Worm (Caenorhabditis elegans) whole organism, early embryonic: ENCODE results near the gene col-138.

ENCODE experiments used
- B0310.2 ChIP-seq: sonication (generic microtip); optimal IDR thresholded peaks from 2 replicates; lab custom pipeline; 2016; ENCODE audit warnings: mild to moderate bottlenecking, missing genetic modification characterization, missing compliant biosample characterization
- F13C5.2 ChIP-seq: sonication (generic microtip); optimal IDR thresholded peaks from 2 replicates; lab custom pipeline; 2017; ENCODE audit warnings: mild to moderate bottlenecking, missing genetic modification characterization, inconsistent platforms, missing compliant biosample characterization
- aly-1 ChIP-seq: sonication (generic microtip); optimal IDR thresholded peaks from 2 replicates; lab custom pipeline; 2016; ENCODE audit warnings: missing genetic modification characterization, missing compliant biosample characterization
- ama-1 ChIP-seq: fragments of 150-350 bp; optimal IDR thresholded peaks from 2 replicates; lab custom pipeline; 2014
- ceh-13 ChIP-seq: fragments of 200-800 bp; sonication (Bioruptor generic); optimal IDR thresholded peaks from 2 replicates; lab custom pipeline; 2018; ENCODE audit warnings: mild to moderate bottlenecking, missing genetic modification characterization, missing compliant biosample characterization
- ceh-36 ChIP-seq: sonication (generic microtip); optimal IDR thresholded peaks from 2 replicates; lab custom pipeline; 2016; ENCODE audit warnings: missing genetic modification characterization, inconsistent platforms, missing compliant biosample characterization
- ets-7 ChIP-seq: sonication (generic microtip); optimal IDR thresholded peaks from 2 replicates; lab custom pipeline; 2016; ENCODE audit warnings: missing genotype, missing genetic modification characterization, missing compliant biosample characterization
- flt-1 ChIP-seq: fragments of 200-800 bp; sonication (Bioruptor generic); IDR thresholded peaks from 2 replicates; pipeline ENCODE4 v1.3.6; 2022; ENCODE audit warnings: missing genetic modification characterization, missing compliant biosample characterization
- hmbx-1 ChIP-seq: sonication (generic microtip); optimal IDR thresholded peaks from 2 replicates; lab custom pipeline; 2016; ENCODE audit warnings: mild to moderate bottlenecking, missing genetic modification characterization, missing compliant biosample characterization
- hmg-4 ChIP-seq: fragments of 200-800 bp; sonication (Bioruptor generic); optimal IDR thresholded peaks from 2 replicates; lab custom pipeline; 2018; ENCODE audit warnings: mild to moderate bottlenecking, missing genetic modification characterization, missing compliant biosample characterization
- hnd-1 ChIP-seq: sonication (generic microtip); optimal IDR thresholded peaks from 2 replicates; lab custom pipeline; 2016; ENCODE audit warnings: missing genetic modification characterization, missing compliant biosample characterization
- pes-1 ChIP-seq: fragments of 200-800 bp; sonication (Bioruptor generic); IDR thresholded peaks from 2 replicates; pipeline ENCODE4 v1.3.6; 2022; ENCODE audit warnings: missing genetic modification reagents, missing genetic modification characterization, missing compliant biosample characterization
- scrt-1 ChIP-seq: fragments of 200-800 bp; sonication (Bioruptor generic); IDR thresholded peaks from 2 replicates; pipeline ENCODE4 v1.3.6; 2022; ENCODE audit warnings: missing genetic modification characterization, missing compliant biosample characterization
- sea-1 ChIP-seq: fragments of 200-800 bp; sonication (Bioruptor generic); conservative IDR thresholded peaks from 2 replicates; pipeline ENCODE4 v1.3.6; 2022; ENCODE audit warnings: missing genetic modification characterization, missing compliant biosample characterization
- tbx-11 ChIP-seq: fragments of 200-800 bp; sonication (Bioruptor generic); IDR thresholded peaks from 2 replicates; pipeline ENCODE4 v1.3.6; 2022; ENCODE audit warnings: missing genetic modification characterization, missing compliant biosample characterization
- tbx-37 ChIP-seq: fragments of 200-800 bp; sonication (Bioruptor generic); conservative IDR thresholded peaks from 2 replicates; pipeline ENCODE4 v1.3.6; 2022; ENCODE audit warnings: missing genetic modification reagents, missing genetic modification characterization, missing compliant biosample characterization
- tra-4 ChIP-seq: sonication (generic microtip); optimal IDR thresholded peaks from 2 replicates; lab custom pipeline; 2017; ENCODE audit warnings: missing genetic modification characterization, missing compliant biosample characterization

col-138 gene

ce11 chrIV:17207864-17208263 is 24.3 kb upstream of the col-138 start:
- no peak for TF ChIP-seq flt-1 (GFP tag; lab: Robert Waterston, UW)
- no peak for TF ChIP-seq sea-1
- TF ChIP-seq ceh-36 (tag; lab: Kevin White, UChicago) = no peak
- TF ChIP-seq hmbx-1 (tag; lab: Kevin White, UChicago) = no peak
- TF ChIP-seq pes-1 = no peak
- no peak for TF ChIP-seq scrt-1
- no peak for TF ChIP-seq ama-1 (lab: Kevin White, UChicago)
- TF ChIP-seq F13C5.2 = no peak
- no peak for TF ChIP-seq hnd-1 (tag; lab: Kevin White, UChicago)
- no peak for TF ChIP-seq ceh-13
- TF ChIP-seq B0310.2 (tag; lab: Kevin White, UChicago) = no peak
- no peak for TF ChIP-seq hmg-4 (GFP tag; lab: Kevin White, UChicago)
- no peak for TF ChIP-seq tbx-11 (GFP tag; lab: Robert Waterston, UW)
- TF ChIP-seq tra-4 (tag; lab: Kevin White, UChicago) = no peak
- TF ChIP-seq ets-7 (tag; lab: Kevin White, UChicago) = no peak
- no peak for TF ChIP-seq tbx-37 (GFP tag; lab: Robert Waterston, UW)

ce11 chrIV:17206745-17207144 is 23.2 kb upstream of the col-138 start, which contains the start of gene cnnm-1:
TSS of gene cnnm-1 (minus strand) at chrIV:17206845.
- TF ChIP-seq F13C5.2 (no peak), flt-1 (GFP tag; lab: Robert Waterston, UW) (no peak), hmg-4 (GFP tag; lab: Kevin White, UChicago) (no peak), pes-1 (no peak), B0310.2 (tag; lab: Kevin White, UChicago) (no peak), tra-4 (tag; lab: Kevin White, UChicago) (no peak), scrt-1 (no peak), aly-1 (tag; lab: Kevin White, UChicago) (no peak), tbx-37 (GFP tag; lab: Robert Waterston, UW) (no peak), hmbx-1 (tag; lab: Kevin White, UChicago) (no peak), tbx-11 (GFP tag; lab: Robert Waterston, UW) (no peak)

- no peak for TF ChIP-seq hnd-1 (tag; lab: Kevin White, UChicago)
- no peak for TF ChIP-seq pes-1
- TF ChIP-seq ets-7 (tag; lab: Kevin White, UChicago) = no peak
- TF ChIP-seq F13C5.2 = no peak
- TF ChIP-seq tbx-37 (GFP tag; lab: Robert Waterston, UW) = no peak
- TF ChIP-seq ama-1 (lab: Kevin White, UChicago) = no peak
- TF ChIP-seq flt-1 (GFP tag; lab: Robert Waterston, UW) = no peak
- TF ChIP-seq ceh-13 = no peak
- no peak for TF ChIP-seq aly-1 (tag; lab: Kevin White, UChicago)
- no peak for TF ChIP-seq hmbx-1 (tag; lab: Kevin White, UChicago)
- TF ChIP-seq tra-4 (tag; lab: Kevin White, UChicago) = no peak
- TF ChIP-seq ceh-36 (tag; lab: Kevin White, UChicago) = no peak
Measured at ce11 chrIV:17199706-17200105, 16.2 kb upstream of the col-138 start.

- TF ChIP-seq pes-1 (no peak), flt-1 (GFP tag; lab: Robert Waterston, UW) (no peak), scrt-1 (no peak), ama-1 (lab: Kevin White, UChicago) (no peak), aly-1 (tag; lab: Kevin White, UChicago) (no peak), tbx-11 (GFP tag; lab: Robert Waterston, UW) (no peak), ceh-36 (tag; lab: Kevin White, UChicago) (no peak), tbx-37 (GFP tag; lab: Robert Waterston, UW) (no peak), tra-4 (tag; lab: Kevin White, UChicago) (no peak), hmbx-1 (tag; lab: Kevin White, UChicago) (no peak), hmg-4 (GFP tag; lab: Kevin White, UChicago) (no peak), hnd-1 (tag; lab: Kevin White, UChicago) (no peak)
Measured at ce11 chrIV:17193491-17193890, 10.0 kb upstream of the col-138 start.

ce11 chrIV:17191791-17192190 is 8.3 kb upstream of the col-138 start, which contains the start of gene flp-17:
TSS of gene flp-17 (minus strand) at chrIV:17191891.
- TF ChIP-seq tra-4 (tag; lab: Kevin White, UChicago) (no peak), ets-7 (tag; lab: Kevin White, UChicago) (no peak), hnd-1 (tag; lab: Kevin White, UChicago) (no peak), tbx-11 (GFP tag; lab: Robert Waterston, UW) (no peak), pes-1 (no peak), B0310.2 (tag; lab: Kevin White, UChicago) (no peak), scrt-1 (no peak), tbx-37 (GFP tag; lab: Robert Waterston, UW) (no peak), aly-1 (tag; lab: Kevin White, UChicago) (no peak), flt-1 (GFP tag; lab: Robert Waterston, UW) (no peak), hmg-4 (GFP tag; lab: Kevin White, UChicago) (no peak), F13C5.2 (no peak), hmbx-1 (tag; lab: Kevin White, UChicago) (no peak), ama-1 (lab: Kevin White, UChicago) (no peak)

- TF ChIP-seq F13C5.2 = no peak
- TF ChIP-seq aly-1 (tag; lab: Kevin White, UChicago) = no peak
- no peak for TF ChIP-seq ceh-13
- TF ChIP-seq ceh-36 (tag; lab: Kevin White, UChicago) = no peak
- no peak for TF ChIP-seq ama-1 (lab: Kevin White, UChicago)
- no peak for TF ChIP-seq sea-1
- TF ChIP-seq B0310.2 (tag; lab: Kevin White, UChicago) = no peak
- TF ChIP-seq flt-1 (GFP tag; lab: Robert Waterston, UW) = no peak
- no peak for TF ChIP-seq ets-7 (tag; lab: Kevin White, UChicago)
- TF ChIP-seq hmg-4 (GFP tag; lab: Kevin White, UChicago) = no peak
- TF ChIP-seq tra-4 (tag; lab: Kevin White, UChicago) = no peak
- no peak for TF ChIP-seq tbx-11 (GFP tag; lab: Robert Waterston, UW)
- no peak for TF ChIP-seq scrt-1
- no peak for TF ChIP-seq hnd-1 (tag; lab: Kevin White, UChicago)
- TF ChIP-seq pes-1 = no peak
- no peak for TF ChIP-seq hmbx-1 (tag; lab: Kevin White, UChicago)
- TF ChIP-seq tbx-37 (GFP tag; lab: Robert Waterston, UW) = no peak
Measured at ce11 chrIV:17189193-17189592, 5.7 kb upstream of the col-138 start.
